Fruit fly (Drosophila melanogaster) whole organism, embryonic: ENCODE data around the gene ZnT77C.
A peak's percentile ranks its signal among the peaks of the same experiment; 100 is the strongest.

Experiments used
- CG13424 ChIP-seq: fragments of 200-800 bp; sonication (Bioruptor generic); optimal IDR thresholded peaks from 2 replicates; lab custom pipeline; 2019; ENCODE audit warnings: missing biosample characterization, mild to moderate bottlenecking, missing genetic modification characterization, moderate library complexity
- CG14014 ChIP-seq: fragments of 200-800 bp; sonication (Bioruptor generic); IDR thresholded peaks from 2 replicates; pipeline ENCODE4 v1.3.6; 2022; ENCODE audit warnings: missing biosample characterization, missing genetic modification characterization
- CG15696 ChIP-seq: fragments of 200-800 bp; sonication (Bioruptor generic); optimal IDR thresholded peaks from 2 replicates; lab custom pipeline; 2019; ENCODE audit warnings: missing biosample characterization, mild to moderate bottlenecking, missing genetic modification characterization, moderate library complexity
- CG1647 ChIP-seq: fragments of 200-800 bp; sonication (Bioruptor generic); optimal IDR thresholded peaks from 3 replicates; lab custom pipeline; 2016; ENCODE audit warnings: missing biosample characterization, missing genetic modification characterization
- CG1832 ChIP-seq: fragments of 200-800 bp; sonication (Bioruptor generic); optimal IDR thresholded peaks from 2 replicates; lab custom pipeline; 2017; ENCODE audit warnings: missing biosample characterization, mild to moderate bottlenecking, missing genetic modification characterization, inconsistent platforms
- CG18764 ChIP-seq: fragments of 200-800 bp; sonication (Bioruptor generic); optimal IDR thresholded peaks from 3 replicates; lab custom pipeline; 2016; ENCODE audit warnings: missing biosample characterization, missing genetic modification characterization
- CG2199 ChIP-seq: fragments of 200-800 bp; sonication (Bioruptor generic); IDR thresholded peaks from 3 replicates; pipeline ENCODE4 v1.3.6; 2022; ENCODE audit warnings: missing biosample characterization, missing genetic modification characterization
- CG2712 ChIP-seq: fragments of 200-800 bp; optimal IDR thresholded peaks from 3 replicates; lab custom pipeline; 2019; ENCODE audit warnings: missing biosample characterization, mild to moderate bottlenecking, missing genetic modification characterization, moderate library complexity
- CG2875 ChIP-seq: fragments of 200-800 bp; sonication (Bioruptor generic); optimal IDR thresholded peaks from 2 replicates; lab custom pipeline; 2017; ENCODE audit warnings: missing biosample characterization, mild to moderate bottlenecking, missing genetic modification characterization, missing genetic modification reagents
- CG32767 ChIP-seq: fragments of 200-800 bp; sonication (Bioruptor generic); IDR thresholded peaks from 2 replicates; pipeline ENCODE4 v1.3.6; 2022; ENCODE audit warnings: missing biosample characterization, missing genetic modification characterization
- CG34422 ChIP-seq: fragments of 200-800 bp; sonication (Bioruptor generic); IDR thresholded peaks from 3 replicates; pipeline ENCODE4 v1.3.6; 2022; ENCODE audit warnings: missing biosample characterization, missing genetic modification characterization
- CG42726 ChIP-seq: fragments of 200-800 bp; sonication (Bioruptor generic); IDR thresholded peaks from 2 replicates; pipeline ENCODE4 v1.3.6; 2022; ENCODE audit warnings: missing biosample characterization, missing genetic modification characterization; ENCODE audit not compliant: partially characterized antibody
- CG4424 ChIP-seq: fragments of 200-800 bp; sonication (Bioruptor generic); optimal IDR thresholded peaks from 3 replicates; lab custom pipeline; 2016; ENCODE audit warnings: missing biosample characterization, missing genetic modification characterization
- CG5953 ChIP-seq: fragments of 200-800 bp; sonication (Bioruptor generic); IDR thresholded peaks from 2 replicates; pipeline ENCODE4 v1.3.6; 2022; ENCODE audit warnings: missing biosample characterization, missing genetic modification characterization
- CG6683 ChIP-seq: fragments of 200-800 bp; sonication (Bioruptor generic); optimal IDR thresholded peaks from 2 replicates; lab custom pipeline; 2017; ENCODE audit warnings: missing biosample characterization, mild to moderate bottlenecking, missing genetic modification characterization, missing genetic modification reagents
- CG6765 ChIP-seq: fragments of 200-800 bp; sonication (Bioruptor generic); optimal IDR thresholded peaks from 3 replicates; lab custom pipeline; 2017; ENCODE audit warnings: missing biosample characterization, mild to moderate bottlenecking, missing genetic modification characterization
- CG7786 ChIP-seq: fragments of 200-800 bp; sonication (Bioruptor generic); optimal IDR thresholded peaks from 2 replicates; lab custom pipeline; 2016; ENCODE audit warnings: missing biosample characterization, missing genetic modification characterization
- CG7839 ChIP-seq: fragments of 200-800 bp; sonication (Bioruptor generic); optimal IDR thresholded peaks from 3 replicates; lab custom pipeline; 2018; ENCODE audit warnings: missing biosample characterization, mild to moderate bottlenecking, missing genetic modification characterization, moderate library complexity
- CG8924 ChIP-seq: fragments of 200-800 bp; optimal IDR thresholded peaks from 3 replicates; lab custom pipeline; 2019; ENCODE audit warnings: missing biosample characterization, mild to moderate bottlenecking, missing genetic modification characterization, moderate library complexity
- Dek ChIP-seq: fragments of 200-800 bp; sonication (Bioruptor generic); optimal IDR thresholded peaks from 3 replicates; lab custom pipeline; 2019; ENCODE audit warnings: missing biosample characterization, mild to moderate bottlenecking, missing genetic modification characterization, moderate library complexity
- Fer2 ChIP-seq: fragments of 200-800 bp; sonication (Bioruptor generic); optimal IDR thresholded peaks from 2 replicates; lab custom pipeline; 2018; ENCODE audit warnings: missing biosample characterization, mild to moderate bottlenecking, missing genetic modification characterization, moderate library complexity
- HLHmδ ChIP-seq: fragments of 200-800 bp; sonication (Bioruptor generic); optimal IDR thresholded peaks from 2 replicates; lab custom pipeline; 2018; ENCODE audit warnings: missing biosample characterization, mild to moderate bottlenecking, missing genetic modification characterization, moderate library complexity
- HmgZ ChIP-seq: fragments of 200-800 bp; sonication (Bioruptor generic); optimal IDR thresholded peaks from 2 replicates; lab custom pipeline; 2018; ENCODE audit warnings: missing biosample characterization, mild to moderate bottlenecking, missing genetic modification characterization
- Hr51 ChIP-seq, 2 experiments: fragments of 200-800 bp; sonication (Bioruptor generic); optimal IDR thresholded peaks; 2 replicates in 1 of 2; 3 replicates in 1 of 2; lab custom pipeline; 2016 to 2018; ENCODE audit warnings: missing biosample characterization in 2 of 2, missing genetic modification characterization in 2 of 2, mild to moderate bottlenecking in 1 of 2, moderate library complexity in 1 of 2
- Lhr ChIP-seq: fragments of 200-800 bp; sonication (Bioruptor generic); optimal IDR thresholded peaks from 3 replicates; lab custom pipeline; 2017; ENCODE audit warnings: mild to moderate bottlenecking, missing biosample characterization, missing genetic modification reagents, missing genetic modification characterization
- MESR4 ChIP-seq: fragments of 200-800 bp; sonication (Bioruptor generic); optimal IDR thresholded peaks from 2 replicates; lab custom pipeline; 2018; ENCODE audit warnings: missing biosample characterization, mild to moderate bottlenecking, missing genetic modification characterization, moderate library complexity
- Neu2 ChIP-seq: fragments of 200-800 bp; sonication (Bioruptor generic); optimal IDR thresholded peaks from 3 replicates; lab custom pipeline; 2016; ENCODE audit warnings: missing biosample characterization, missing genetic modification characterization, borderline replicate concordance
- Ssrp ChIP-seq: fragments of 200-800 bp; sonication (Bioruptor generic); optimal IDR thresholded peaks from 2 replicates; lab custom pipeline; 2018; ENCODE audit warnings: missing biosample characterization, mild to moderate bottlenecking, missing genetic modification characterization, moderate library complexity
- Tbp ChIP-seq: fragments of >200 bp; optimal IDR thresholded peaks from 2 replicates; lab custom pipeline; 2018; ENCODE audit warnings: missing biosample characterization, missing genetic modification characterization
- amos ChIP-seq: fragments of 200-800 bp; sonication (Bioruptor generic); IDR thresholded peaks from 2 replicates; pipeline ENCODE4 v1.3.6; 2022; ENCODE audit warnings: missing biosample characterization, missing genetic modification characterization; ENCODE audit not compliant: partially characterized antibody
- ato ChIP-seq: fragments of 200-800 bp; sonication (Bioruptor generic); IDR thresholded peaks from 2 replicates; pipeline ENCODE4 v1.3.6; 2022; ENCODE audit warnings: missing biosample characterization, missing genetic modification characterization; ENCODE audit not compliant: partially characterized antibody
- bigmax ChIP-seq: fragments of 200-800 bp; sonication (Bioruptor generic); optimal IDR thresholded peaks from 2 replicates; lab custom pipeline; 2018; ENCODE audit warnings: missing biosample characterization, mild to moderate bottlenecking, missing genetic modification characterization
- chif ChIP-seq, 2 experiments: fragments of 200-800 bp; sonication (Bioruptor generic); optimal IDR thresholded peaks; 3 replicates each; lab custom pipeline; 2016; ENCODE audit warnings: missing biosample characterization in 2 of 2, missing genetic modification characterization in 2 of 2
- ci ChIP-seq: fragments of 200-800 bp; sonication (Bioruptor generic); IDR thresholded peaks from 3 replicates; pipeline ENCODE4 v1.3.6; 2022; ENCODE audit warnings: missing biosample characterization, missing genetic modification characterization
- dimm ChIP-seq: fragments of 200-800 bp; sonication (Bioruptor generic); IDR thresholded peaks from 2 replicates; pipeline ENCODE4 v1.3.6; 2022; ENCODE audit warnings: missing biosample characterization, missing genetic modification characterization
- dmrt11E ChIP-seq: fragments of 200-800 bp; sonication (Bioruptor generic); optimal IDR thresholded peaks from 3 replicates; lab custom pipeline; 2018; ENCODE audit warnings: missing biosample characterization, mild to moderate bottlenecking, missing genetic modification characterization, moderate library complexity
- exex ChIP-seq: fragments of 200-800 bp; sonication (Bioruptor generic); optimal IDR thresholded peaks from 4 replicates; lab custom pipeline; 2018; ENCODE audit warnings: missing biosample characterization, mild to moderate bottlenecking, missing genetic modification characterization, moderate library complexity
- fd102C ChIP-seq: fragments of 200-800 bp; sonication (Bioruptor generic); optimal IDR thresholded peaks from 2 replicates; lab custom pipeline; 2018; ENCODE audit warnings: missing biosample characterization, mild to moderate bottlenecking, missing genetic modification characterization, moderate library complexity
- ham ChIP-seq: fragments of 200-800 bp; sonication (Bioruptor generic); IDR thresholded peaks from 2 replicates; pipeline ENCODE4 v1.3.6; 2022; ENCODE audit warnings: missing biosample characterization, missing genetic modification characterization
- jumu ChIP-seq: fragments of 200-800 bp; sonication (Bioruptor generic); optimal IDR thresholded peaks from 3 replicates; lab custom pipeline; 2016; ENCODE audit warnings: missing biosample characterization, missing genetic modification characterization
- kni ChIP-seq: fragments of 200-800 bp; sonication (Bioruptor generic); optimal IDR thresholded peaks from 3 replicates; lab custom pipeline; 2017; ENCODE audit warnings: mild to moderate bottlenecking, missing biosample characterization, missing genetic modification reagents, missing genetic modification characterization
- lbe ChIP-seq: fragments of 200-800 bp; sonication (Bioruptor generic); optimal IDR thresholded peaks from 2 replicates; lab custom pipeline; 2016; ENCODE audit warnings: missing biosample characterization, mild to moderate bottlenecking, missing genetic modification characterization
- pnt ChIP-seq: fragments of 200-800 bp; sonication (Bioruptor generic); optimal IDR thresholded peaks from 3 replicates; lab custom pipeline; 2016; ENCODE audit warnings: missing biosample characterization, missing genetic modification characterization
- ro ChIP-seq: fragments of 200-800 bp; sonication (Bioruptor generic); IDR thresholded peaks from 2 replicates; pipeline ENCODE4 v1.3.6; 2022; ENCODE audit warnings: missing biosample characterization, missing genetic modification characterization
- tll ChIP-seq, 2 experiments: fragments of 200-800 bp in 1 of 2; fragments of >200 bp in 1 of 2; sonication (Bioruptor generic) in 1 of 2; optimal IDR thresholded peaks; 2 replicates each; lab custom pipeline; 2017 to 2019; ENCODE audit warnings: missing biosample characterization in 2 of 2, missing genetic modification characterization in 2 of 2, mild to moderate bottlenecking in 1 of 2, moderate library complexity in 1 of 2
- trem ChIP-seq: fragments of 200-800 bp; optimal IDR thresholded peaks from 3 replicates; lab custom pipeline; 2019; ENCODE audit warnings: missing biosample characterization, mild to moderate bottlenecking, missing genetic modification characterization, moderate library complexity
- z ChIP-seq: fragments of 200-800 bp; sonication (Bioruptor generic); IDR thresholded peaks from 3 replicates; pipeline ENCODE4 v1.3.6; 2022; ENCODE audit warnings: missing biosample characterization, missing genetic modification characterization

Gene ZnT77C

dm6 chr3L:20493417-20494261, 1.1 kb downstream of the ZnT77C start (continued):
- peak; percentile 2 for TF ChIP-seq CG18764 (GFP tag; lab: Kevin White, UChicago)
- peak; percentile 6 for TF ChIP-seq fd102C (GFP tag; lab: Kevin White, UChicago)
- TF ChIP-seq chif (GFP tag; optimal IDR thresholded peaks at IDR 0.05; lab: Kevin White, UChicago): peak in 1 of 2 experiments; percentile 37
- TF ChIP-seq CG13424 (tag; lab: Kevin White, UChicago): peak; percentile 73
- peak; percentile 82 for TF ChIP-seq CG2712 (tag; lab: Kevin White, UChicago)
- TF ChIP-seq dmrt11E (tag; lab: Kevin White, UChicago): no peak
- no peak for TF ChIP-seq dimm (GFP tag; lab: Robert Waterston, UW)
- TF ChIP-seq Lhr: no peak
- peak; percentile 52; the same call in 1 of the 2 replicates for TF ChIP-seq CG32767 (GFP tag; lab: Robert Waterston, UW)
- TF ChIP-seq CG5953 (GFP tag; lab: Robert Waterston, UW): peak; percentile 36; the same call in 1 of the 2 replicates
- TF ChIP-seq Dek (tag; lab: Kevin White, UChicago): peak; percentile 78
- TF ChIP-seq Fer2: no peak
- TF ChIP-seq CG7786 (GFP tag; lab: Kevin White, UChicago): peak; percentile 42
- TF ChIP-seq CG8924: peak; percentile 84
- no peak for TF ChIP-seq ham (GFP tag; lab: Robert Waterston, UW)
- peak; percentile 42 for TF ChIP-seq CG6765 (GFP tag; lab: Kevin White, UChicago)
- TF ChIP-seq z (GFP tag; lab: Robert Waterston, UW): no peak
- TF ChIP-seq CG6683 (GFP tag; lab: Kevin White, UChicago): peak; percentile 37
- TF ChIP-seq amos: no peak
- no peak for TF ChIP-seq tll (GFP tag; optimal IDR thresholded peaks at IDR 0.05; lab: Kevin White, UChicago)
- TF ChIP-seq bigmax (GFP tag; lab: Kevin White, UChicago): no peak
- no peak for TF ChIP-seq jumu (GFP tag; lab: Kevin White, UChicago)
- TF ChIP-seq MESR4 (GFP tag; lab: Kevin White, UChicago): no peak
- peak; percentile 55 for TF ChIP-seq HmgZ (tag; lab: Kevin White, UChicago)
- no peak for TF ChIP-seq CG2199 (GFP tag; lab: Robert Waterston, UW)
- no peak for TF ChIP-seq CG1832 (GFP tag; lab: Kevin White, UChicago)
- TF ChIP-seq CG42726 (GFP tag; lab: Robert Waterston, UW): no peak
- TF ChIP-seq Hr51 (GFP tag; optimal IDR thresholded peaks at IDR 0.05; lab: Kevin White, UChicago): peak; percentile 18 to 89
- peak; percentile 35 for TF ChIP-seq CG15696
- TF ChIP-seq CG4424 (GFP tag; lab: Kevin White, UChicago): peak; percentile 39
- TF ChIP-seq kni: peak; percentile 39
- peak; percentile 85; the same call in 2 of the 3 replicates for TF ChIP-seq CG34422
- TF ChIP-seq lbe (GFP tag; lab: Kevin White, UChicago): peak; percentile 88
- no peak for TF ChIP-seq Neu2
- no peak for TF ChIP-seq Tbp (GFP tag; lab: Kevin White, UChicago)
- no peak for TF ChIP-seq HLHmδ (GFP tag; lab: Kevin White, UChicago)
- TF ChIP-seq CG7839 (tag; lab: Kevin White, UChicago): peak; percentile 86
- no peak for TF ChIP-seq pnt (GFP tag; lab: Kevin White, UChicago)
- TF ChIP-seq exex (tag; lab: Kevin White, UChicago): peak; percentile 32
- TF ChIP-seq trem (tag; lab: Kevin White, UChicago): peak; percentile 9
- peak; percentile 56 for TF ChIP-seq Ssrp (tag; lab: Kevin White, UChicago)
- no peak for TF ChIP-seq CG2875 (GFP tag; lab: Kevin White, UChicago)
- no peak for TF ChIP-seq ro (GFP tag; lab: Robert Waterston, UW)
- TF ChIP-seq ato: no peak
- peak; percentile 76 for TF ChIP-seq CG14014
- peak; percentile 28 for TF ChIP-seq CG1647 (GFP tag; lab: Kevin White, UChicago)
- TF ChIP-seq ci (GFP tag; lab: Robert Waterston, UW): peak; percentile 69
